Fruit fly (Drosophila melanogaster) whole organism, embryonic: Measurements from ENCODE around the gene nod.

Experiments
- Aef1 ChIP-seq: fragments of 200-800 bp; sonication (Bioruptor generic); IDR thresholded peaks from 3 replicates; pipeline ENCODE4 v1.3.6; 2022; ENCODE audit warnings: missing biosample characterization, missing genetic modification characterization
- Bgb ChIP-seq: fragments of 200-800 bp; sonication (Bioruptor generic); IDR thresholded peaks from 2 replicates; pipeline ENCODE4 v1.3.6; 2022; ENCODE audit warnings: missing biosample characterization, missing genetic modification characterization; ENCODE audit not compliant: partially characterized antibody
- CG10147 ChIP-seq: fragments of 200-800 bp; sonication (Bioruptor generic); optimal IDR thresholded peaks from 2 replicates; lab custom pipeline; 2019; ENCODE audit warnings: missing biosample characterization, mild to moderate bottlenecking, missing genetic modification characterization, moderate library complexity
- CG11504 ChIP-seq: fragments of 200-800 bp; sonication (Bioruptor generic); optimal IDR thresholded peaks from 3 replicates; lab custom pipeline; 2019; ENCODE audit warnings: missing biosample characterization, mild to moderate bottlenecking, missing genetic modification characterization, moderate library complexity
- CG11696 ChIP-seq: fragments of 200-800 bp; sonication (Bioruptor generic); IDR thresholded peaks from 2 replicates; pipeline ENCODE4 v1.3.6; 2022; ENCODE audit warnings: missing biosample characterization, missing genetic modification characterization
- CG12155 ChIP-seq: fragments of 200-800 bp; sonication (Bioruptor generic); optimal IDR thresholded peaks from 3 replicates; lab custom pipeline; 2016; ENCODE audit warnings: missing biosample characterization, missing genetic modification characterization
- CG12219 ChIP-seq: fragments of 200-800 bp; sonication (Bioruptor generic); optimal IDR thresholded peaks from 3 replicates; lab custom pipeline; 2018; ENCODE audit warnings: missing biosample characterization, mild to moderate bottlenecking, missing genetic modification characterization
- CG12299 ChIP-seq: fragments of 200-800 bp; sonication (Bioruptor generic); optimal IDR thresholded peaks from 2 replicates; lab custom pipeline; 2018; ENCODE audit warnings: missing biosample characterization, mild to moderate bottlenecking, missing genetic modification characterization
- CG12769 ChIP-seq: fragments of 200-800 bp; sonication (Bioruptor generic); optimal IDR thresholded peaks from 2 replicates; lab custom pipeline; 2019; ENCODE audit warnings: missing biosample characterization, mild to moderate bottlenecking, missing genetic modification characterization, moderate library complexity
- CG14965 ChIP-seq: fragments of 200-800 bp; sonication (Bioruptor generic); optimal IDR thresholded peaks from 2 replicates; lab custom pipeline; 2016; ENCODE audit warnings: missing biosample characterization, missing genetic modification characterization, borderline replicate concordance
- CG15601 ChIP-seq: fragments of 200-800 bp; sonication (Bioruptor generic); optimal IDR thresholded peaks from 3 replicates; lab custom pipeline; 2019; ENCODE audit warnings: missing biosample characterization, mild to moderate bottlenecking, missing genetic modification characterization, moderate library complexity
- CG2678 ChIP-seq: fragments of 200-800 bp; sonication (Bioruptor generic); optimal IDR thresholded peaks from 3 replicates; lab custom pipeline; 2019; ENCODE audit warnings: missing biosample characterization, mild to moderate bottlenecking, missing genetic modification characterization, moderate library complexity
- CG2712 ChIP-seq: fragments of 200-800 bp; optimal IDR thresholded peaks from 3 replicates; lab custom pipeline; 2019; ENCODE audit warnings: missing biosample characterization, mild to moderate bottlenecking, missing genetic modification characterization, moderate library complexity
- CG32532 ChIP-seq: fragments of 200-800 bp; sonication (Bioruptor generic); IDR thresholded peaks from 2 replicates; pipeline ENCODE4 v1.3.6; 2022; ENCODE audit warnings: missing biosample characterization, missing genetic modification characterization
- CG3407 ChIP-seq: fragments of 200-800 bp; sonication (Bioruptor generic); optimal IDR thresholded peaks from 2 replicates; lab custom pipeline; 2018; ENCODE audit warnings: missing biosample characterization, mild to moderate bottlenecking, missing genetic modification characterization
- CG3838 ChIP-seq: fragments of 200-800 bp; sonication (Bioruptor generic); optimal IDR thresholded peaks from 3 replicates; lab custom pipeline; 2016; ENCODE audit warnings: missing biosample characterization, missing genetic modification characterization
- CG4820 ChIP-seq: fragments of 200-800 bp; sonication (Bioruptor generic); optimal IDR thresholded peaks from 3 replicates; lab custom pipeline; 2016; ENCODE audit warnings: missing biosample characterization, missing genetic modification characterization
- CG6689 ChIP-seq: fragments of 200-800 bp; sonication (Bioruptor generic); IDR thresholded peaks from 2 replicates; pipeline ENCODE4 v1.3.6; 2022; ENCODE audit warnings: missing biosample characterization, missing genetic modification characterization
- CG6854 ChIP-seq: fragments of 200-800 bp; sonication (Bioruptor generic); optimal IDR thresholded peaks from 3 replicates; lab custom pipeline; 2017; ENCODE audit warnings: missing biosample characterization, mild to moderate bottlenecking, missing genetic modification characterization
- CG7745 ChIP-seq: fragments of 200-800 bp; sonication (Bioruptor generic); optimal IDR thresholded peaks from 2 replicates; lab custom pipeline; 2018; ENCODE audit warnings: missing biosample characterization, mild to moderate bottlenecking, missing genetic modification characterization, moderate library complexity
- CG8089 ChIP-seq: fragments of 200-800 bp; sonication (Bioruptor generic); optimal IDR thresholded peaks from 3 replicates; lab custom pipeline; 2016; ENCODE audit warnings: missing biosample characterization, missing genetic modification characterization
- CG8765 ChIP-seq: fragments of 200-800 bp; sonication (Bioruptor generic); IDR thresholded peaks from 2 replicates; pipeline ENCODE4 v1.3.6; 2022; ENCODE audit warnings: missing biosample characterization, missing genetic modification characterization
- CG9817 ChIP-seq: fragments of 200-800 bp; sonication (Bioruptor generic); optimal IDR thresholded peaks from 2 replicates; lab custom pipeline; 2018; ENCODE audit warnings: missing biosample characterization, mild to moderate bottlenecking, missing genetic modification characterization, moderate library complexity
- CoRest ChIP-seq: fragments of 200-800 bp; sonication (Bioruptor generic); optimal IDR thresholded peaks from 3 replicates; lab custom pipeline; 2018; ENCODE audit warnings: missing biosample characterization, mild to moderate bottlenecking, missing genetic modification characterization, moderate library complexity
- Dip3 ChIP-seq: fragments of 200-800 bp; sonication (Bioruptor generic); optimal IDR thresholded peaks from 3 replicates; lab custom pipeline; 2016; ENCODE audit warnings: missing biosample characterization, missing genetic modification characterization
- Fer3 ChIP-seq: fragments of 200-800 bp; sonication (Bioruptor generic); optimal IDR thresholded peaks from 2 replicates; lab custom pipeline; 2018; ENCODE audit warnings: missing biosample characterization, mild to moderate bottlenecking, missing genetic modification characterization, moderate library complexity
- H15 ChIP-seq: fragments of 200-800 bp; sonication (Bioruptor generic); IDR thresholded peaks from 3 replicates; pipeline ENCODE4 v1.3.6; 2022; ENCODE audit warnings: missing biosample characterization, missing genetic modification characterization
- Hand ChIP-seq: fragments of 200-800 bp; sonication (Bioruptor generic); optimal IDR thresholded peaks from 2 replicates; lab custom pipeline; 2017; ENCODE audit warnings: mild to moderate bottlenecking, missing biosample characterization, missing genetic modification reagents, missing genetic modification characterization
- HmgD ChIP-seq: fragments of 200-800 bp; sonication (Bioruptor generic); optimal IDR thresholded peaks from 3 replicates; lab custom pipeline; 2016; ENCODE audit warnings: missing biosample characterization, missing genetic modification characterization
- Lim3 ChIP-seq: fragments of 200-800 bp; sonication (Bioruptor generic); IDR thresholded peaks from 2 replicates; pipeline ENCODE4 v1.3.6; 2022; ENCODE audit warnings: missing biosample characterization, missing genetic modification characterization
- Mrtf ChIP-seq: fragments of 200-800 bp; sonication (Bioruptor generic); IDR thresholded peaks from 3 replicates; pipeline ENCODE4 v1.3.6; 2022; ENCODE audit warnings: missing biosample characterization, missing genetic modification characterization
- NC2β ChIP-seq: fragments of 200-800 bp; sonication (Bioruptor generic); optimal IDR thresholded peaks from 2 replicates; lab custom pipeline; 2016; ENCODE audit warnings: missing biosample characterization, missing genetic modification characterization
- NFAT ChIP-seq: fragments of 200-800 bp; sonication (Bioruptor generic); IDR thresholded peaks from 2 replicates; pipeline ENCODE4 v1.3.6; 2022; ENCODE audit warnings: missing biosample characterization, missing genetic modification characterization
- Pdp1 ChIP-seq, 2 experiments: fragments of 200-800 bp; sonication (Bioruptor generic); optimal IDR thresholded peaks; 3 replicates each; lab custom pipeline; 2016; ENCODE audit warnings: missing biosample characterization in 2 of 2, missing genetic modification characterization in 2 of 2, mild to moderate bottlenecking in 1 of 2, moderate library complexity in 1 of 2
- Sin3A ChIP-seq: fragments of >200 bp; optimal IDR thresholded peaks from 2 replicates; lab custom pipeline; 2018
- ac ChIP-seq: fragments of 200-800 bp; sonication (Bioruptor generic); optimal IDR thresholded peaks from 3 replicates; lab custom pipeline; 2017; ENCODE audit warnings: missing biosample characterization, mild to moderate bottlenecking, missing genetic modification characterization
- ase ChIP-seq: fragments of 200-800 bp; sonication (Bioruptor generic); IDR thresholded peaks from 3 replicates; pipeline ENCODE4 v1.3.6; 2022; ENCODE audit warnings: missing biosample characterization, missing genetic modification characterization
- ci ChIP-seq: fragments of 200-800 bp; sonication (Bioruptor generic); IDR thresholded peaks from 3 replicates; pipeline ENCODE4 v1.3.6; 2022; ENCODE audit warnings: missing biosample characterization, missing genetic modification characterization
- dimm ChIP-seq: fragments of 200-800 bp; sonication (Bioruptor generic); IDR thresholded peaks from 2 replicates; pipeline ENCODE4 v1.3.6; 2022; ENCODE audit warnings: missing biosample characterization, missing genetic modification characterization
- esg ChIP-seq: fragments of 200-800 bp; sonication (Bioruptor generic); conservative IDR thresholded peaks from 2 replicates; pipeline ENCODE4 v1.3.6; 2022; ENCODE audit warnings: missing biosample characterization, missing genetic modification characterization
- gcm ChIP-seq: fragments of 200-800 bp; sonication (Bioruptor generic); optimal IDR thresholded peaks from 2 replicates; lab custom pipeline; 2019; ENCODE audit warnings: missing biosample characterization, mild to moderate bottlenecking, missing genetic modification characterization, moderate library complexity
- jumu ChIP-seq: fragments of 200-800 bp; sonication (Bioruptor generic); optimal IDR thresholded peaks from 3 replicates; lab custom pipeline; 2016; ENCODE audit warnings: missing biosample characterization, missing genetic modification characterization
- knrl ChIP-seq: fragments of 200-800 bp; sonication (Bioruptor generic); IDR thresholded peaks from 3 replicates; pipeline ENCODE4 v1.3.6; 2022; ENCODE audit warnings: missing biosample characterization, missing genetic modification characterization; ENCODE audit not compliant: partially characterized antibody
- lilli ChIP-seq: fragments of 200-800 bp; sonication (Bioruptor generic); optimal IDR thresholded peaks from 3 replicates; lab custom pipeline; 2016; ENCODE audit warnings: missing biosample characterization, missing genetic modification characterization
- oc ChIP-seq: fragments of 200-800 bp; sonication (Bioruptor generic); optimal IDR thresholded peaks from 2 replicates; lab custom pipeline; 2018; ENCODE audit warnings: missing biosample characterization, mild to moderate bottlenecking, missing genetic modification characterization, moderate library complexity
- row ChIP-seq: fragments of 200-800 bp; sonication (Bioruptor generic); IDR thresholded peaks from 3 replicates; pipeline ENCODE4 v1.3.6; 2022; ENCODE audit warnings: missing biosample characterization, missing genetic modification characterization
- schlank ChIP-seq: fragments of 200-800 bp; sonication (Bioruptor generic); optimal IDR thresholded peaks from 2 replicates; lab custom pipeline; 2018; ENCODE audit warnings: missing biosample characterization, mild to moderate bottlenecking, missing genetic modification characterization
- sens ChIP-seq: fragments of 200-800 bp; sonication (Bioruptor generic); peaks from one replicate; lab custom pipeline; 2016; ENCODE audit warnings: missing biosample characterization, missing genetic modification characterization
- sna ChIP-seq: fragments of 200-800 bp; sonication (Bioruptor generic); IDR thresholded peaks from 2 replicates; pipeline ENCODE4 v1.3.6; 2022; ENCODE audit warnings: missing biosample characterization, missing genetic modification characterization; ENCODE audit not compliant: partially characterized antibody
- tna ChIP-seq: fragments of 200-800 bp; sonication (Bioruptor generic); IDR thresholded peaks from 2 replicates; pipeline ENCODE4 v1.3.6; 2022; ENCODE audit warnings: missing biosample characterization, missing genetic modification characterization; ENCODE audit not compliant: partially characterized antibody
- z ChIP-seq: fragments of 200-800 bp; sonication (Bioruptor generic); IDR thresholded peaks from 3 replicates; pipeline ENCODE4 v1.3.6; 2022; ENCODE audit warnings: missing biosample characterization, missing genetic modification characterization

The nod gene

dm6 chrX:11600795-11601358 is 20.3 kb downstream of the nod start (continued):
- no peak for TF ChIP-seq Fer3
- no peak for TF ChIP-seq CG2678
- TF ChIP-seq jumu (GFP tag; lab: Kevin White, UChicago): no peak
- TF ChIP-seq lilli (GFP tag; lab: Kevin White, UChicago): peak; percentile 7
- TF ChIP-seq sna: no peak
- TF ChIP-seq CG3838 (GFP tag; lab: Kevin White, UChicago): no peak
- TF ChIP-seq CG10147 (GFP tag; lab: Kevin White, UChicago): no peak
- TF ChIP-seq CG11696 (GFP tag; lab: Robert Waterston, UW): no peak
- peak; percentile 44 for TF ChIP-seq CG12769 (tag; lab: Kevin White, UChicago)
- TF ChIP-seq NFAT: no peak
- TF ChIP-seq CG14965 (GFP tag; lab: Kevin White, UChicago): no peak
- no peak for TF ChIP-seq CG3407 (GFP tag; lab: Kevin White, UChicago)
- TF ChIP-seq ac: no peak
- TF ChIP-seq Lim3 (GFP tag; lab: Robert Waterston, UW): no peak
- 0 out of 2 replicates have a peak, but pooled peaks have one; percentile 17 for TF ChIP-seq CG6689 (GFP tag; lab: Robert Waterston, UW)
- TF ChIP-seq Aef1 (GFP tag; lab: Robert Waterston, UW): no peak
- TF ChIP-seq CG8765 (GFP tag; lab: Robert Waterston, UW): no peak
- no peak for TF ChIP-seq CoRest (tag; lab: Kevin White, UChicago)
- no peak for TF ChIP-seq knrl (GFP tag; lab: Robert Waterston, UW)
- no peak for TF ChIP-seq dimm (GFP tag; lab: Robert Waterston, UW)
- TF ChIP-seq Hand (GFP tag; lab: Kevin White, UChicago): no peak
- peak; percentile 72 for TF ChIP-seq sens
- TF ChIP-seq Bgb (GFP tag; lab: Robert Waterston, UW): peak; percentile 32; the same call in 1 of the 2 replicates
- TF ChIP-seq CG12155: peak; percentile 1
- TF ChIP-seq ci (GFP tag; lab: Robert Waterston, UW): peak; percentile 62; the same call in 1 of the 3 replicates
- no peak for TF ChIP-seq NC2β (GFP tag; lab: Kevin White, UChicago)
- no peak for TF ChIP-seq Dip3
- no peak for TF ChIP-seq CG6854 (GFP tag; lab: Kevin White, UChicago)
- TF ChIP-seq schlank (tag; lab: Kevin White, UChicago): no peak
- TF ChIP-seq tna (GFP tag; lab: Robert Waterston, UW): no peak
- TF ChIP-seq CG11504 (tag; lab: Kevin White, UChicago): no peak
- TF ChIP-seq CG4820: no peak
- TF ChIP-seq Mrtf (GFP tag; lab: Robert Waterston, UW): no peak
- no peak for TF ChIP-seq oc (tag; lab: Kevin White, UChicago)
- no peak for TF ChIP-seq esg (GFP tag; lab: Robert Waterston, UW)
- TF ChIP-seq CG8089 (GFP tag; lab: Kevin White, UChicago): no peak
- no peak for TF ChIP-seq CG32532 (GFP tag; lab: Robert Waterston, UW)
- no peak for TF ChIP-seq H15 (GFP tag; lab: Robert Waterston, UW)
- no peak for TF ChIP-seq Pdp1 (GFP tag; optimal IDR thresholded peaks at IDR 0.05; lab: Kevin White, UChicago)
- TF ChIP-seq CG15601 (tag; lab: Kevin White, UChicago): no peak
- TF ChIP-seq CG7745 (tag; lab: Kevin White, UChicago): no peak
- no peak for TF ChIP-seq Sin3A (lab: Kevin White, UChicago)
- no peak for TF ChIP-seq CG12299 (tag; lab: Kevin White, UChicago)
- TF ChIP-seq CG12219 (GFP tag; lab: Kevin White, UChicago): no peak
- TF ChIP-seq z (GFP tag; lab: Robert Waterston, UW): 0 out of 3 replicates have a peak, but pooled peaks have one; percentile 20
- TF ChIP-seq CG9817 (tag; lab: Kevin White, UChicago): no peak
- TF ChIP-seq gcm: peak; percentile 6
- TF ChIP-seq row (GFP tag; lab: Robert Waterston, UW): peak; percentile 64
- TF ChIP-seq HmgD (GFP tag; lab: Kevin White, UChicago): no peak
- TF ChIP-seq CG2712 (tag; lab: Kevin White, UChicago): no peak
- no peak for TF ChIP-seq ase (GFP tag; lab: Robert Waterston, UW)
